Fruit fly (Drosophila melanogaster): ENCODE measurements around the gene Sdr.

Sdr gene

dm6 chr3R:14879207-14879863, 39.1 kb upstream of the Sdr start, which contains the start of gene CG3631:
Gene CG3631, plus strand, starts transcription at chr3R:14879457.
- TF ChIP-seq CG15336 (GFP tag; IDR thresholded peaks at IDR 0.05) (peak; percentile 22; the same call in 1 of the 2 replicates), CG6808 (GFP tag; optimal IDR thresholded peaks at IDR 0.05) (no peak), dac (GFP tag; optimal IDR thresholded peaks at IDR 0.05) (no peak), CG1621 (tag; optimal IDR thresholded peaks at IDR 0.05) (no peak), Sox102F (GFP tag; optimal IDR thresholded peaks at IDR 0.05) (no peak), Sox14 (GFP tag; optimal IDR thresholded peaks at IDR 0.05) (peak; percentile 45), cyc (GFP tag; optimal IDR thresholded peaks at IDR 0.05) (no peak), net (GFP tag; optimal IDR thresholded peaks at IDR 0.05) (no peak)

DNA sequence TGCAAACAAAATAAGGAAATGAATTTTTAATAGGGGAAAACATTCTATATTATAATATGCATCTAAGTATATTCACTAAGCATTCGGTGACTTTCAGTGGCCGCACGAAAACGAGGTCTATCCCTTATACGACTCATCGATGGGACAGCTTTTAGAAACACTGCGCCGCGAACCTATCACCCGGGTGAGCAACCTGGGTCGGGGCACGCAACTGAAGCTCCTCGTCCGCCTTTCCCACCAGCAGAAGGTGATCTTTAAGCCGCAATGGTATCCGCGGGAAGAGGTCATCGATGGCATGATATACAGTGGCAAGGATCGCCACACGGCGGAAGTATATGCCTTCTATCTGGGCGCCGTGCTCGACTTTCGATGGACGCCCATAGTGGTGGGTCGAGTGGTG, 37.6 kb upstream of the Sdr start:
- TF ChIP-seq CG6163 (GFP tag; IDR thresholded peaks at IDR 0.05): no peak
- TF ChIP-seq CG4318 (GFP tag; optimal IDR thresholded peaks at IDR 0.05): no peak
- no peak for TF ChIP-seq Gug (GFP tag; IDR thresholded peaks at IDR 0.05)
- no peak for TF ChIP-seq Eip78C (GFP tag)
- no peak for TF ChIP-seq fkh (GFP tag; optimal IDR thresholded peaks at IDR 0.05)
- TF ChIP-seq CG3919 (GFP tag; optimal IDR thresholded peaks at IDR 0.05): no peak
- TF ChIP-seq CG6276 (GFP tag; optimal IDR thresholded peaks at IDR 0.05): no peak
- TF ChIP-seq Blimp-1 (GFP tag; optimal IDR thresholded peaks at IDR 0.05): no peak
- TF ChIP-seq Sox15 (GFP tag; optimal IDR thresholded peaks at IDR 0.05): no peak

- TF ChIP-seq spab (GFP tag; optimal IDR thresholded peaks at IDR 0.05): no peak
- TF ChIP-seq Ets21C (GFP tag; optimal IDR thresholded peaks at IDR 0.05): no peak
- no peak for TF ChIP-seq Eip78C (GFP tag)
- TF ChIP-seq CG11762 (GFP tag; optimal IDR thresholded peaks at IDR 0.05; ENCODE audit: insufficient read depth): no peak
- no peak for TF ChIP-seq Smox (GFP tag; optimal IDR thresholded peaks at IDR 0.05)
- no peak for TF ChIP-seq OdsH (GFP tag; optimal IDR thresholded peaks at IDR 0.05)
- no peak for TF ChIP-seq CG16779 (tag; optimal IDR thresholded peaks at IDR 0.05)
- TF ChIP-seq dsx (GFP tag; optimal IDR thresholded peaks at IDR 0.05; ENCODE audit: poor library complexity, severe bottlenecking): no peak
- no peak for TF ChIP-seq svp (GFP tag)
- no peak for TF ChIP-seq fd59A (GFP tag; optimal IDR thresholded peaks at IDR 0.05)
- no peak; the same call in 1 of the 3 replicates for TF ChIP-seq eg (GFP tag; IDR thresholded peaks at IDR 0.05)
- peak; percentile 73 for TF ChIP-seq acj6 (GFP tag; optimal IDR thresholded peaks at IDR 0.05)
- peak; percentile 66 for TF ChIP-seq CG15336 (GFP tag; IDR thresholded peaks at IDR 0.05)
- TF ChIP-seq CG31627 (GFP tag; optimal IDR thresholded peaks at IDR 0.05): peak; percentile 76
- peak; percentile 80 for TF ChIP-seq CG3919 (GFP tag; optimal IDR thresholded peaks at IDR 0.05)
- TF ChIP-seq CG6792 (GFP tag; optimal IDR thresholded peaks at IDR 0.05): peak; percentile 69
- peak; percentile 75 for TF ChIP-seq esn (GFP tag; optimal IDR thresholded peaks at IDR 0.05)
- TF ChIP-seq pdm3 (GFP tag; optimal IDR thresholded peaks at IDR 0.05): no peak
- no peak for TF ChIP-seq Eip75B (GFP tag; optimal IDR thresholded peaks at IDR 0.05)
- no peak for TF ChIP-seq CG8632 (GFP tag; optimal IDR thresholded peaks at IDR 0.05)
- TF ChIP-seq Hr39 (GFP tag; optimal IDR thresholded peaks at IDR 0.05): no peak
- TF ChIP-seq dac (GFP tag; optimal IDR thresholded peaks at IDR 0.05): no peak
- TF ChIP-seq CG7368 (GFP tag; optimal IDR thresholded peaks at IDR 0.05): no peak
- TF ChIP-seq Sox14 (GFP tag; optimal IDR thresholded peaks at IDR 0.05): peak; percentile 69
- no peak for TF ChIP-seq topi (GFP tag; optimal IDR thresholded peaks at IDR 0.05)
- TF ChIP-seq ss (GFP tag; optimal IDR thresholded peaks at IDR 0.05): no peak
- TF ChIP-seq vri (GFP tag; optimal IDR thresholded peaks at IDR 0.05): no peak
- peak; percentile 54 for TF ChIP-seq CG8319 (GFP tag; optimal IDR thresholded peaks at IDR 0.05)
- no peak for TF ChIP-seq CG32006 (GFP tag; optimal IDR thresholded peaks at IDR 0.05)
- no peak for TF ChIP-seq Hr4 (GFP tag; optimal IDR thresholded peaks at IDR 0.05)
- TF ChIP-seq lz (GFP tag; optimal IDR thresholded peaks at IDR 0.05): peak; percentile 65
- TF ChIP-seq CG4318 (GFP tag; optimal IDR thresholded peaks at IDR 0.05): no peak
- TF ChIP-seq fd85E (GFP tag; optimal IDR thresholded peaks at IDR 0.05): no peak
- TF ChIP-seq CG6163 (GFP tag; IDR thresholded peaks at IDR 0.05): peak; percentile 47; the same call in 1 of the 3 replicates
- TF ChIP-seq CG11294 (GFP tag; IDR thresholded peaks at IDR 0.05): peak; percentile 18; the same call in 1 of the 2 replicates
- peak in 1 of 2 experiments; percentile 6 for TF ChIP-seq salr (GFP tag; optimal IDR thresholded peaks at IDR 0.05)
- no peak for TF ChIP-seq Hr38 (GFP tag; optimal IDR thresholded peaks at IDR 0.05)
Measured at dm6 chr3R:14886011-14886534, 32.4 kb upstream of the Sdr start, which contains the start of the genes Rrp6, CG33331 and CG33332. Gene Rrp6, minus strand, starts transcription at chr3R:14886246. Gene CG33331, plus strand, starts transcription at chr3R:14886456. Gene CG33332, plus strand, starts transcription at chr3R:14886456.

Data from whole organism, prepupa.